Fruit fly (Drosophila melanogaster): ENCODE data around the gene CRMP.

CRMP gene

DNA sequence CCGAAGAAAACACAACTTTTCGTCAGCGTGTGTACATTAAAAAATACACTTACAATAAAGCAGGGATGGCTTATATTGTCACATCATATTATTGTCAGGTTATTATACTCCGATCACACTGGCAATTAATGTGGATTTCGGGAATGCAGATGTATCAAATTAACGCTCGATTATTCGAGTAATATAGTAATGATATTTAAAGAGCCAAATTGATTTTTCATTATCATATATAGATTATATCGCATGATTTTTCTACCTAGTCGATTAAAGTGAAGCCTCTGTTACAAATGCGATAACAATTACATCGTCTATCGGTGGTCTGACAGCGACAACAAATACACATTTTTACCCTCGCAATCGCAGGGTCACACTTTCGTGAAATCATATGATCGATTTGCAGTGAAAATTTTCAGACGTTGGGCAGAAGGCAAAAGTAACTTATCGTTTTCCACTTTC, 20.5 kb downstream of the CRMP start, which contains the start of the genes noi and Vha26 (continued):
- TF ChIP-seq bcd (GFP tag; optimal IDR thresholded peaks at IDR 0.05) (no peak), Atf6 (GFP tag; IDR thresholded peaks at IDR 0.05) (no peak), Dip2 (GFP tag; IDR thresholded peaks at IDR 0.05) (no peak), CG33557 (GFP tag; optimal IDR thresholded peaks at IDR 0.05) (no peak), CG17612 (GFP tag; IDR thresholded peaks at IDR 0.05) (no peak), D (optimal IDR thresholded peaks at IDR 0.05) (no peak), D (GFP tag; optimal IDR thresholded peaks at IDR 0.05) (no peak), CG31388 (GFP tag; optimal IDR thresholded peaks at IDR 0.05) (no peak), Ptx1 (GFP tag; IDR thresholded peaks at IDR 0.05) (no peak), B-H2 (GFP tag; optimal IDR thresholded peaks at IDR 0.05) (no peak), sd (tag; optimal IDR thresholded peaks at IDR 0.05) (no peak), ATbp (GFP tag; optimal IDR thresholded peaks at IDR 0.05) (no peak), CG9817 (tag; optimal IDR thresholded peaks at IDR 0.05) (no peak), ato (GFP tag; IDR thresholded peaks at IDR 0.05; ENCODE audit: partially characterized antibody) (no peak), ttk (GFP tag; IDR thresholded peaks at IDR 0.05) (no peak), CG7556 (GFP tag; optimal IDR thresholded peaks at IDR 0.05) (no peak), cwo (GFP tag; optimal IDR thresholded peaks at IDR 0.05) (no peak), gcm (GFP tag; optimal IDR thresholded peaks at IDR 0.05) (no peak), CG6175 (GFP tag; IDR thresholded peaks at IDR 0.05) (no peak), CG32772 (GFP tag; IDR thresholded peaks at IDR 0.05) (no peak), grau (tag; optimal IDR thresholded peaks at IDR 0.05) (peak; percentile 72), Usf (GFP tag; optimal IDR thresholded peaks at IDR 0.05) (no peak), Nf-YC (tag; optimal IDR thresholded peaks at IDR 0.05) (peak; percentile 57), CG4360 (GFP tag; IDR thresholded peaks at IDR 0.05) (no peak), mam (GFP tag; optimal IDR thresholded peaks at IDR 0.05) (peak; percentile 65), CG8944 (GFP tag; optimal IDR thresholded peaks at IDR 0.05) (no peak), CG15269 (tag; optimal IDR thresholded peaks at IDR 0.05) (no peak), toy (GFP tag; IDR thresholded peaks at IDR 0.05) (no peak), CG4404 (GFP tag; IDR thresholded peaks at IDR 0.05) (no peak), CG3065 (GFP tag; optimal IDR thresholded peaks at IDR 0.05) (no peak), pum (GFP tag; optimal IDR thresholded peaks at IDR 0.05) (peak; percentile 34), bowl (GFP tag; IDR thresholded peaks at IDR 0.05) (no peak), CG3163 (GFP tag; optimal IDR thresholded peaks at IDR 0.05) (no peak), CG7839 (tag; optimal IDR thresholded peaks at IDR 0.05) (no peak), ssp (GFP tag; IDR thresholded peaks at IDR 0.05) (peak; percentile 98), CG2712 (tag; optimal IDR thresholded peaks at IDR 0.05) (peak; percentile 74), Sin3A (optimal IDR thresholded peaks at IDR 0.05) (peak; percentile 65), CG6689 (GFP tag; IDR thresholded peaks at IDR 0.05) (peak; percentile 34; the same call in 1 of the 2 replicates), CG13775 (GFP tag; optimal IDR thresholded peaks at IDR 0.05) (peak; percentile 49), CG2202 (tag; optimal IDR thresholded peaks at IDR 0.05) (peak; percentile 50), CG32532 (GFP tag; IDR thresholded peaks at IDR 0.05) (peak; percentile 64; the same call in 1 of the 2 replicates), rib (GFP tag; IDR thresholded peaks at IDR 0.05) (no peak), Ada2b (GFP tag; IDR thresholded peaks at IDR 0.05) (no peak), org-1 (GFP tag; optimal IDR thresholded peaks at IDR 0.05) (no peak), CG8290 (GFP tag; optimal IDR thresholded peaks at IDR 0.05) (peak; percentile 54), CG8290 (tag; optimal IDR thresholded peaks at IDR 0.05) (peak in 1 of 2 experiments; percentile 28), Bgb (GFP tag; IDR thresholded peaks at IDR 0.05; ENCODE audit: partially characterized antibody) (peak; percentile 63), disco-r (GFP tag; optimal IDR thresholded peaks at IDR 0.05) (no peak), Jarid2 (GFP tag; optimal IDR thresholded peaks at IDR 0.05) (no peak), nom (GFP tag; optimal IDR thresholded peaks at IDR 0.05) (no peak), Xbp1 (GFP tag; optimal IDR thresholded peaks at IDR 0.05) (peak; percentile 38), MTF-1 (GFP tag; optimal IDR thresholded peaks at IDR 0.05; ENCODE audit: borderline replicate concordance) (no peak), CG6254 (GFP tag; optimal IDR thresholded peaks at IDR 0.05) (no peak)
